Worm (Caenorhabditis elegans) whole organism, L4/young adult: ENCODE results near the gene srz-44.
"Not testable (repeated sequence)": the region's sequence is repeated elsewhere in the genome, so short reads cannot be mapped to it uniquely, and the experiment has no call there.

Source experiments
- W03F9.2 ChIP-seq: fragments of 150-350 bp; optimal IDR thresholded peaks from 2 replicates; lab custom pipeline; 2014; ENCODE audit warnings: missing biosample characterization, missing genetic modification characterization
- dao-5 ChIP-seq: sonication (generic microtip); optimal IDR thresholded peaks from 2 replicates; lab custom pipeline; 2016; ENCODE audit warnings: missing genotype, missing genetic modification characterization, moderate library complexity, missing compliant biosample characterization
- him-1 ChIP-seq: sonication (generic microtip); optimal IDR thresholded peaks from 2 replicates; lab custom pipeline; 2016; ENCODE audit warnings: missing genotype, missing genetic modification reagents, missing genetic modification characterization, missing compliant biosample characterization

DNA sequence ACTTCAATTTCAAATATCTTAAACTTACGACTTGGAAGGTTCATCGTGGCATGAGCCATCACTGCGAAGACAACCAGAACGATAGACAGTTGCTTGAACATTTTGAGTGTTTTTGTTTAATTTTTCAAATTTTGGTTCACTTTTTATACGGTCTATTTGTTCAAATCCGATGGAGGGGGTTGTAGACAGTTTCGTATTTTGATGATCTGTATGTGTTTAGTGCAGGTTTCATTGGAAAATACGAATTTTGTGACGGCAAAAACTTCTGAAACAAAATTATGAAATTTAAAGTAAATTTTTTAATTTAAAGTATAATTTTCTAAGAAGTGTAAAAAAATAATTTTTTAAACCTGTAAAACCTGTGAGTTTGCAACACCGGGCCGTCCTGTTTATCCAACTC, 4.4 kb upstream of the srz-44 start, which contains the start of gene C55A1.4:
- not testable (repeated sequence) for TF ChIP-seq him-1 (tag; lab: Kevin White, UChicago); dao-5 (tag; lab: Kevin White, UChicago); W03F9.2
